Fruit fly (Drosophila melanogaster) whole organism, embryonic: Measurements from ENCODE around the gene sdt.
A peak's percentile ranks its signal among the peaks of the same experiment; 100 is the strongest.

ENCODE experiments used
- Abd-B ChIP-seq: fragments of 200-800 bp; sonication (Bioruptor generic); optimal IDR thresholded peaks from 2 replicates; lab custom pipeline; 2018; ENCODE audit warnings: missing biosample characterization, mild to moderate bottlenecking, missing genetic modification characterization, moderate library complexity
- Ada2b ChIP-seq: fragments of 200-800 bp; sonication (Bioruptor generic); IDR thresholded peaks from 2 replicates; pipeline ENCODE4 v1.3.6; 2022; ENCODE audit warnings: missing biosample characterization, missing genetic modification characterization
- Aef1 ChIP-seq: fragments of 200-800 bp; sonication (Bioruptor generic); IDR thresholded peaks from 3 replicates; pipeline ENCODE4 v1.3.6; 2022; ENCODE audit warnings: missing biosample characterization, missing genetic modification characterization
- CG10267 ChIP-seq: fragments of 200-800 bp; sonication (Bioruptor generic); optimal IDR thresholded peaks from 2 replicates; lab custom pipeline; 2018; ENCODE audit warnings: missing biosample characterization, mild to moderate bottlenecking, missing genetic modification characterization, moderate library complexity
- CG10959 ChIP-seq: fragments of 200-800 bp; sonication (Bioruptor generic); IDR thresholded peaks from 2 replicates; pipeline ENCODE4 v1.3.6; 2022; ENCODE audit warnings: missing biosample characterization, missing genetic modification characterization
- CG11398 ChIP-seq: fragments of 200-800 bp; sonication (Bioruptor generic); optimal IDR thresholded peaks from 2 replicates; lab custom pipeline; 2016; ENCODE audit warnings: missing biosample characterization, missing genetic modification characterization
- CG11456 ChIP-seq: fragments of 200-800 bp; sonication (Bioruptor generic); IDR thresholded peaks from 3 replicates; pipeline ENCODE4 v1.3.6; 2022; ENCODE audit warnings: missing biosample characterization, missing genetic modification characterization
- CG11504 ChIP-seq: fragments of 200-800 bp; sonication (Bioruptor generic); optimal IDR thresholded peaks from 3 replicates; lab custom pipeline; 2019; ENCODE audit warnings: missing biosample characterization, mild to moderate bottlenecking, missing genetic modification characterization, moderate library complexity
- CG13296 ChIP-seq: fragments of 200-800 bp; sonication (Bioruptor generic); optimal IDR thresholded peaks from 3 replicates; lab custom pipeline; 2018; ENCODE audit warnings: missing biosample characterization, mild to moderate bottlenecking, missing genetic modification characterization
- CG14014 ChIP-seq: fragments of 200-800 bp; sonication (Bioruptor generic); IDR thresholded peaks from 2 replicates; pipeline ENCODE4 v1.3.6; 2022; ENCODE audit warnings: missing biosample characterization, missing genetic modification characterization
- CG14441 ChIP-seq: fragments of 200-800 bp; sonication (Bioruptor generic); IDR thresholded peaks from 2 replicates; pipeline ENCODE4 v1.3.6; 2022; ENCODE audit warnings: missing biosample characterization, missing genetic modification characterization
- CG14710 ChIP-seq: fragments of 200-800 bp; sonication (Bioruptor generic); optimal IDR thresholded peaks from 3 replicates; lab custom pipeline; 2019; ENCODE audit warnings: missing biosample characterization, mild to moderate bottlenecking, missing genetic modification characterization, moderate library complexity
- CG16815 ChIP-seq: fragments of 200-800 bp; sonication (Bioruptor generic); optimal IDR thresholded peaks from 3 replicates; lab custom pipeline; 2017; ENCODE audit warnings: missing biosample characterization, mild to moderate bottlenecking, missing genetic modification characterization
- CG17802 ChIP-seq: fragments of 200-800 bp; sonication (Bioruptor generic); optimal IDR thresholded peaks from 2 replicates; lab custom pipeline; 2018; ENCODE audit warnings: missing biosample characterization, mild to moderate bottlenecking, missing genetic modification characterization, moderate library complexity
- CG2678 ChIP-seq: fragments of 200-800 bp; sonication (Bioruptor generic); optimal IDR thresholded peaks from 3 replicates; lab custom pipeline; 2019; ENCODE audit warnings: missing biosample characterization, mild to moderate bottlenecking, missing genetic modification characterization, moderate library complexity
- CG30020 ChIP-seq: fragments of 200-800 bp; optimal IDR thresholded peaks from 2 replicates; lab custom pipeline; 2019; ENCODE audit warnings: missing biosample characterization, mild to moderate bottlenecking, missing genetic modification characterization, moderate library complexity
- CG31224 ChIP-seq: fragments of 200-800 bp; sonication (Bioruptor generic); IDR thresholded peaks from 2 replicates; pipeline ENCODE4 v1.3.6; 2022; ENCODE audit warnings: missing biosample characterization, missing genetic modification characterization
- CG31365 ChIP-seq: fragments of 200-800 bp; sonication (Bioruptor generic); optimal IDR thresholded peaks from 2 replicates; lab custom pipeline; 2018; ENCODE audit warnings: missing biosample characterization, mild to moderate bottlenecking, missing genetic modification characterization
- CG3407 ChIP-seq: fragments of 200-800 bp; sonication (Bioruptor generic); optimal IDR thresholded peaks from 2 replicates; lab custom pipeline; 2018; ENCODE audit warnings: missing biosample characterization, mild to moderate bottlenecking, missing genetic modification characterization
- CG3995 ChIP-seq: fragments of 200-800 bp; sonication (Bioruptor generic); optimal IDR thresholded peaks from 3 replicates; lab custom pipeline; 2016; ENCODE audit warnings: missing biosample characterization, missing genetic modification characterization
- CG4328 ChIP-seq: fragments of 200-800 bp; sonication (Bioruptor generic); optimal IDR thresholded peaks from 3 replicates; lab custom pipeline; 2017; ENCODE audit warnings: missing biosample characterization, missing genetic modification reagents, missing genetic modification characterization
- CG4424 ChIP-seq: fragments of 200-800 bp; sonication (Bioruptor generic); optimal IDR thresholded peaks from 3 replicates; lab custom pipeline; 2016; ENCODE audit warnings: missing biosample characterization, missing genetic modification characterization
- CG5953 ChIP-seq: fragments of 200-800 bp; sonication (Bioruptor generic); IDR thresholded peaks from 2 replicates; pipeline ENCODE4 v1.3.6; 2022; ENCODE audit warnings: missing biosample characterization, missing genetic modification characterization
- CG7271 ChIP-seq: fragments of 200-800 bp; sonication (Bioruptor generic); optimal IDR thresholded peaks from 2 replicates; lab custom pipeline; 2018; ENCODE audit warnings: missing biosample characterization, mild to moderate bottlenecking, missing genetic modification characterization, moderate library complexity
- Chrac-16 ChIP-seq: fragments of 200-800 bp; sonication (Bioruptor generic); optimal IDR thresholded peaks from 3 replicates; lab custom pipeline; 2016; ENCODE audit warnings: missing biosample characterization, missing genetic modification characterization
- Dip2 ChIP-seq: fragments of 200-800 bp; sonication (Bioruptor generic); IDR thresholded peaks from 2 replicates; pipeline ENCODE4 v1.3.6; 2022; ENCODE audit warnings: missing biosample characterization, missing genetic modification characterization
- E2f1 ChIP-seq: fragments of 200-800 bp; sonication (Bioruptor generic); IDR thresholded peaks from 2 replicates; pipeline ENCODE4 v1.3.6; 2022; ENCODE audit warnings: missing biosample characterization, missing genetic modification characterization
- Ets97D ChIP-seq: fragments of 200-800 bp; sonication (Bioruptor generic); optimal IDR thresholded peaks from 3 replicates; lab custom pipeline; 2016; ENCODE audit warnings: missing biosample characterization, missing genetic modification characterization
- GATAe ChIP-seq: fragments of 200-800 bp; sonication (Bioruptor generic); conservative IDR thresholded peaks from 2 replicates; pipeline ENCODE4 v1.3.6; 2022; ENCODE audit warnings: missing biosample characterization, missing genetic modification characterization
- Gug ChIP-seq: fragments of 200-800 bp; sonication (Bioruptor generic); IDR thresholded peaks from 4 replicates; pipeline ENCODE4 v1.3.6; 2022; ENCODE audit warnings: missing biosample characterization, missing genetic modification characterization
- Hr39 ChIP-seq: fragments of >200 bp; optimal IDR thresholded peaks from 2 replicates; lab custom pipeline; 2017
- Lpt ChIP-seq: fragments of >200 bp; optimal IDR thresholded peaks from 2 replicates; lab custom pipeline; 2018; ENCODE audit warnings: missing biosample characterization, missing genetic modification characterization
- MBD-R2 ChIP-seq: fragments of 200-800 bp; sonication (Bioruptor generic); IDR thresholded peaks from 2 replicates; pipeline ENCODE4 v1.3.6; 2022; ENCODE audit warnings: missing biosample characterization, missing genetic modification characterization
- Mad ChIP-seq: fragments of 200-800 bp; sonication (Bioruptor generic); optimal IDR thresholded peaks from 2 replicates; lab custom pipeline; 2016; ENCODE audit warnings: missing biosample characterization, missing genetic modification characterization
- Myb ChIP-seq: fragments of 200-800 bp; sonication (Bioruptor generic); optimal IDR thresholded peaks from 2 replicates; lab custom pipeline; 2016; ENCODE audit warnings: missing biosample characterization, missing genetic modification characterization
- Pdp1 ChIP-seq, 2 experiments: fragments of 200-800 bp; sonication (Bioruptor generic); optimal IDR thresholded peaks; 3 replicates each; lab custom pipeline; 2016; ENCODE audit warnings: missing biosample characterization in 2 of 2, missing genetic modification characterization in 2 of 2, mild to moderate bottlenecking in 1 of 2, moderate library complexity in 1 of 2
- bab2 ChIP-seq: fragments of 200-800 bp; sonication (Bioruptor generic); optimal IDR thresholded peaks from 2 replicates; lab custom pipeline; 2016; ENCODE audit warnings: missing biosample characterization, missing genetic modification characterization
- gcm2 ChIP-seq: fragments of 200-800 bp; sonication (Bioruptor generic); optimal IDR thresholded peaks from 2 replicates; lab custom pipeline; 2016; ENCODE audit warnings: missing biosample characterization, missing genetic modification characterization
- gro ChIP-seq: fragments of 200-800 bp; sonication (Bioruptor generic); optimal IDR thresholded peaks from 2 replicates; lab custom pipeline; 2016; ENCODE audit warnings: missing biosample characterization, missing genetic modification characterization
- gt ChIP-seq: fragments of 200-800 bp; sonication (Bioruptor generic); IDR thresholded peaks from 2 replicates; pipeline ENCODE4 v1.3.6; 2022; ENCODE audit warnings: missing biosample characterization, missing genetic modification characterization
- hth ChIP-seq: fragments of >200 bp; optimal IDR thresholded peaks from 2 replicates; lab custom pipeline; 2017; ENCODE audit warnings: inconsistent platforms
- jing ChIP-seq: fragments of 200-800 bp; sonication (Bioruptor generic); optimal IDR thresholded peaks from 2 replicates; lab custom pipeline; 2018; ENCODE audit warnings: missing biosample characterization, mild to moderate bottlenecking, missing genetic modification characterization
- jumu ChIP-seq: fragments of 200-800 bp; sonication (Bioruptor generic); optimal IDR thresholded peaks from 3 replicates; lab custom pipeline; 2016; ENCODE audit warnings: missing biosample characterization, missing genetic modification characterization
- kah ChIP-seq: fragments of 200-800 bp; sonication (Bioruptor generic); optimal IDR thresholded peaks from 2 replicates; lab custom pipeline; 2018; ENCODE audit warnings: missing biosample characterization, mild to moderate bottlenecking, missing genetic modification characterization
- nom ChIP-seq: fragments of 200-800 bp; sonication (Bioruptor generic); optimal IDR thresholded peaks from 2 replicates; lab custom pipeline; 2017; ENCODE audit warnings: missing biosample characterization, missing genetic modification characterization, mild to moderate bottlenecking, moderate library complexity, missing genetic modification reagents
- pho ChIP-seq: fragments of 200-800 bp; sonication (Bioruptor generic); optimal IDR thresholded peaks from 2 replicates; lab custom pipeline; 2016; ENCODE audit warnings: missing biosample characterization, missing genetic modification characterization
- pros ChIP-seq: fragments of 200-800 bp; sonication (Bioruptor generic); optimal IDR thresholded peaks from 3 replicates; lab custom pipeline; 2019; ENCODE audit warnings: missing biosample characterization, mild to moderate bottlenecking, missing genetic modification characterization, moderate library complexity
- run ChIP-seq: fragments of 200-800 bp; sonication (Bioruptor generic); optimal IDR thresholded peaks from 3 replicates; lab custom pipeline; 2018; ENCODE audit warnings: missing biosample characterization, mild to moderate bottlenecking, missing genetic modification characterization
- sob ChIP-seq: fragments of 200-800 bp; sonication (Bioruptor generic); IDR thresholded peaks from 2 replicates; pipeline ENCODE4 v1.3.6; 2022; ENCODE audit warnings: missing biosample characterization, missing genetic modification characterization
- tgo ChIP-seq: fragments of 200-800 bp; sonication (Bioruptor generic); IDR thresholded peaks from 3 replicates; pipeline ENCODE4 v1.3.6; 2022; ENCODE audit warnings: missing biosample characterization, missing genetic modification characterization
- trh ChIP-seq: fragments of 200-800 bp; sonication (Bioruptor generic); optimal IDR thresholded peaks from 2 replicates; lab custom pipeline; 2016; ENCODE audit warnings: missing biosample characterization, missing genetic modification characterization
- ttk ChIP-seq: fragments of 200-800 bp; sonication (Bioruptor generic); IDR thresholded peaks from 2 replicates; pipeline ENCODE4 v2.1.2; 2022; ENCODE audit warnings: missing biosample characterization, missing genetic modification characterization

sdt gene

dm6 chrX:8129204-8129997 is 48.9 kb upstream of the sdt start, which contains the start of gene CG2116 (continued):
- no peak for TF ChIP-seq trh
- no peak for TF ChIP-seq sob
- no peak for TF ChIP-seq kah (GFP tag; lab: Kevin White, UChicago)
- TF ChIP-seq CG11456, result no peak
- no peak for TF ChIP-seq E2f1 (GFP tag; lab: Robert Waterston, UW)
- TF ChIP-seq CG5953 (GFP tag; lab: Robert Waterston, UW), result no peak
- no peak for TF ChIP-seq Aef1 (GFP tag; lab: Robert Waterston, UW)
- peak; percentile 61 for TF ChIP-seq CG14710 (tag; lab: Kevin White, UChicago)
- TF ChIP-seq Ada2b, result no peak
- TF ChIP-seq CG4424 (GFP tag; lab: Kevin White, UChicago), result no peak
- peak; percentile 45 for TF ChIP-seq CG30020 (tag; lab: Kevin White, UChicago)
- TF ChIP-seq Chrac-16 (GFP tag; lab: Kevin White, UChicago), result no peak
- peak; percentile 46 for TF ChIP-seq CG3995 (GFP tag; lab: Kevin White, UChicago)
- TF ChIP-seq CG7271 (tag; lab: Kevin White, UChicago), result no peak
- no peak for TF ChIP-seq CG13296
- no peak for TF ChIP-seq CG31365
- no peak for TF ChIP-seq Hr39 (lab: Kevin White, UChicago)
- TF ChIP-seq Abd-B (GFP tag; lab: Kevin White, UChicago), result peak; percentile 6
- TF ChIP-seq Mad, result no peak
- no peak for TF ChIP-seq CG4328 (GFP tag; lab: Kevin White, UChicago)
- peak; percentile 47 for TF ChIP-seq MBD-R2
- peak; percentile 47 for TF ChIP-seq Myb (GFP tag; lab: Kevin White, UChicago)
- TF ChIP-seq nom (GFP tag; lab: Kevin White, UChicago), result no peak
- TF ChIP-seq ttk, result no peak
- TF ChIP-seq pho (GFP tag; lab: Kevin White, UChicago), result no peak
- no peak for TF ChIP-seq jing (GFP tag; lab: Kevin White, UChicago)
- peak; percentile 46 for TF ChIP-seq Ets97D (GFP tag; lab: Kevin White, UChicago)
- no peak for TF ChIP-seq tgo (GFP tag; lab: Robert Waterston, UW)
- no peak for TF ChIP-seq bab2 (GFP tag; lab: Kevin White, UChicago)
- no peak for TF ChIP-seq Gug (GFP tag; lab: Robert Waterston, UW)
- TF ChIP-seq CG14014, result no peak
- no peak for TF ChIP-seq GATAe
- no peak for TF ChIP-seq CG31224
- no peak for TF ChIP-seq Pdp1 (GFP tag; optimal IDR thresholded peaks at IDR 0.05; lab: Kevin White, UChicago)
- no peak for TF ChIP-seq Lpt (GFP tag; lab: Kevin White, UChicago)
- TF ChIP-seq jumu (GFP tag; lab: Kevin White, UChicago), result no peak
- no peak for TF ChIP-seq hth
- no peak for TF ChIP-seq run
- no peak for TF ChIP-seq CG14441 (GFP tag; lab: Robert Waterston, UW)
- TF ChIP-seq gt (GFP tag; lab: Robert Waterston, UW), result no peak
- no peak for TF ChIP-seq gro
- peak; percentile 25 for TF ChIP-seq CG11504 (tag; lab: Kevin White, UChicago)
- no peak for TF ChIP-seq CG16815
- TF ChIP-seq CG11398 (GFP tag; lab: Kevin White, UChicago), result no peak
- no peak for TF ChIP-seq CG3407 (GFP tag; lab: Kevin White, UChicago)
- peak; percentile 37 for TF ChIP-seq CG10267 (tag; lab: Kevin White, UChicago)
- TF ChIP-seq pros, result no peak
- no peak for TF ChIP-seq CG2678
- TF ChIP-seq Dip2 (GFP tag; lab: Robert Waterston, UW), result no peak
- TF ChIP-seq CG17802 (tag; lab: Kevin White, UChicago), result no peak
- no peak for TF ChIP-seq CG10959 (GFP tag; lab: Robert Waterston, UW)
- TF ChIP-seq gcm2, result no peak
